Fruit fly (Drosophila melanogaster): ENCODE data around the gene CG12104.

The CG12104 gene

dm6 chr3L:1644920-1645567 is 42.6 kb upstream of the CG12104 start, which contains the start of the genes alphaCOP and CG13919:
TSS of gene alphaCOP (minus strand) at chr3L:1645199.
TSS of gene CG13919 (plus strand) at chr3L:1645467.
- peak; percentile 98 for TF ChIP-seq CoRest (tag; optimal IDR thresholded peaks at IDR 0.05)
- TF ChIP-seq dm (GFP tag; optimal IDR thresholded peaks at IDR 0.05): peak; percentile 82
- TF ChIP-seq CG8388 (GFP tag; optimal IDR thresholded peaks at IDR 0.05): peak; percentile 100
- peak; percentile 99 for TF ChIP-seq Xbp1 (GFP tag; optimal IDR thresholded peaks at IDR 0.05)
- TF ChIP-seq CG11456 (GFP tag; IDR thresholded peaks at IDR 0.05): peak; percentile 95
- TF ChIP-seq onecut (GFP tag; IDR thresholded peaks at IDR 0.05): peak; percentile 82; the same call in 1 of the 2 replicates
- TF ChIP-seq Eip74EF (GFP tag; optimal IDR thresholded peaks at IDR 0.05): peak in 1 of 2 experiments; percentile 96
- TF ChIP-seq CG4360 (GFP tag; IDR thresholded peaks at IDR 0.05): peak; percentile 76
- peak; percentile 93 for TF ChIP-seq ATbp (GFP tag; optimal IDR thresholded peaks at IDR 0.05)
- peak; percentile 91 for TF ChIP-seq CG5245 (GFP tag; optimal IDR thresholded peaks at IDR 0.05)
- TF ChIP-seq CG17912 (GFP tag; optimal IDR thresholded peaks at IDR 0.05): peak; percentile 84
- TF ChIP-seq CHES-1-like (GFP tag; optimal IDR thresholded peaks at IDR 0.05): peak; percentile 91
- peak; percentile 87 for TF ChIP-seq sim (GFP tag; IDR thresholded peaks at IDR 0.05)
- peak; percentile 88 for TF ChIP-seq Blimp-1 (GFP tag; optimal IDR thresholded peaks at IDR 0.05)
- TF ChIP-seq h (optimal IDR thresholded peaks at IDR 0.05): no peak
- peak; percentile 94 for TF ChIP-seq GATAe (GFP tag; conservative IDR thresholded peaks at IDR 0.05)
- peak; percentile 99 for TF ChIP-seq MBD-R2 (GFP tag; IDR thresholded peaks at IDR 0.05)
- peak; percentile 98 for TF ChIP-seq Rfx (GFP tag; IDR thresholded peaks at IDR 0.05)
- peak; percentile 94 for TF ChIP-seq CG11247 (GFP tag; IDR thresholded peaks at IDR 0.05)
- peak in 1 of 2 experiments; percentile 93 for TF ChIP-seq Hr78 (GFP tag; optimal IDR thresholded peaks at IDR 0.05)
- TF ChIP-seq CG4328 (GFP tag; optimal IDR thresholded peaks at IDR 0.05): peak; percentile 85
- peak; percentile 98 for TF ChIP-seq CG17328 (GFP tag; IDR thresholded peaks at IDR 0.05)
- peak; percentile 94 for TF ChIP-seq CG4404 (GFP tag; IDR thresholded peaks at IDR 0.05)
- TF ChIP-seq gcm (GFP tag; optimal IDR thresholded peaks at IDR 0.05): peak; percentile 96
- peak; percentile 95 for TF ChIP-seq CG43689 (GFP tag; IDR thresholded peaks at IDR 0.05)
- TF ChIP-seq CG7556 (GFP tag; optimal IDR thresholded peaks at IDR 0.05): peak; percentile 94
- TF ChIP-seq CG32772 (GFP tag; IDR thresholded peaks at IDR 0.05): peak; percentile 96
- TF ChIP-seq oc (tag; optimal IDR thresholded peaks at IDR 0.05): peak; percentile 97
- TF ChIP-seq Taf1 (GFP tag; IDR thresholded peaks at IDR 0.05): peak; percentile 92
- no peak for TF ChIP-seq pita (GFP tag; optimal IDR thresholded peaks at IDR 0.05)
- TF ChIP-seq Elba2 (GFP tag; optimal IDR thresholded peaks at IDR 0.05): peak; percentile 87
- TF ChIP-seq peb (GFP tag; IDR thresholded peaks at IDR 0.05): peak; percentile 87
- TF ChIP-seq CG6854 (GFP tag; optimal IDR thresholded peaks at IDR 0.05): peak; percentile 86
- peak; percentile 92 for TF ChIP-seq CG11504 (tag; optimal IDR thresholded peaks at IDR 0.05)
- peak; percentile 96 for TF ChIP-seq Hmr (GFP tag; optimal IDR thresholded peaks at IDR 0.05)
- peak; percentile 92 for TF ChIP-seq Poxn (GFP tag; IDR thresholded peaks at IDR 0.05)
- TF ChIP-seq CG13296 (GFP tag; optimal IDR thresholded peaks at IDR 0.05): peak; percentile 93
- peak; percentile 65 for TF ChIP-seq CG31365 (tag; optimal IDR thresholded peaks at IDR 0.05)
- peak; percentile 90 for TF ChIP-seq ab (GFP tag; optimal IDR thresholded peaks at IDR 0.05)
- peak; percentile 83 for TF ChIP-seq scrt (GFP tag; optimal IDR thresholded peaks at IDR 0.05)
- TF ChIP-seq aop (GFP tag; IDR thresholded peaks at IDR 0.05): peak; percentile 80
- peak; percentile 99 for TF ChIP-seq row (GFP tag; IDR thresholded peaks at IDR 0.05)
- TF ChIP-seq CG9932 (GFP tag; IDR thresholded peaks at IDR 0.05): peak; percentile 99
- TF ChIP-seq NK7.1 (GFP tag; optimal IDR thresholded peaks at IDR 0.05): peak; percentile 91
- peak; percentile 99 for TF ChIP-seq Med (GFP tag)
- peak; percentile 98 for TF ChIP-seq CG3847 (GFP tag; IDR thresholded peaks at IDR 0.05)
- TF ChIP-seq ems (GFP tag; optimal IDR thresholded peaks at IDR 0.05): peak; percentile 96
- peak; percentile 96 for TF ChIP-seq bcd (GFP tag; optimal IDR thresholded peaks at IDR 0.05)
- TF ChIP-seq CG8765 (GFP tag; IDR thresholded peaks at IDR 0.05): peak; percentile 94
- peak; percentile 93 for TF ChIP-seq Max (GFP tag; optimal IDR thresholded peaks at IDR 0.05)
